Worm (Caenorhabditis elegans): ENCODE results near the gene nhr-166.

nhr-166 gene

ce11 chrII:3879945-3880344, at the start of gene nhr-166:
nhr-166 (plus strand) TSS chrII:3880245.
- TF ChIP-seq ces-1 (GFP tag; optimal IDR thresholded peaks at IDR 0.05) (no peak), mls-2 (tag; optimal IDR thresholded peaks at IDR 0.05) (no peak), cnd-1 (tag; optimal IDR thresholded peaks at IDR 0.05) (no peak), unc-62 (GFP tag; optimal IDR thresholded peaks at IDR 0.05) (no peak), snpc-4 (tag; optimal IDR thresholded peaks at IDR 0.05) (no peak), hlh-1 (tag; optimal IDR thresholded peaks at IDR 0.05) (no peak), nhr-237 (tag; optimal IDR thresholded peaks at IDR 0.05) (no peak), nhr-76 (tag; optimal IDR thresholded peaks at IDR 0.05) (no peak)

DNA sequence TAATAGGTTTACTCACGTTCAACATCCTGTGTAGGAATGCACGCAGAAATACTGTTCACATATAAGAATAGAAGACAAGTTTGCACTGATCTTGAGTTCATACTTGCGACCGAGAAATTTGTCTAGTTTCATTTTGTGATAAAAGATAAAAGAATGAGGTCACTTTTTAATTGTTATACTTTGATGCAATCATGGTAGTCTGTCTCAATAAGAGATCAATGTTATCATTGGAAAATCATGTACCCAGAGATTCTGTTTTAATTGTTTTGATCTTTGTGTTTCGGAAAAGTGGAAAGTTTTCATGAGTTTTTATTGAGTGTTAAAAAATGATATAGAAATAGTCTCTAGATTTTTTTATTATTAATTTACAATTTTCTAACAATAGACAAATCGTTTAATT, 47.7 kb upstream of the nhr-166 start, which contains the start of gene F54D10.9:
TSS of gene F54D10.9 (minus strand) at position 101 of the 400 bp plus-strand sequence.
- TF ChIP-seq unc-120 (tag; optimal IDR thresholded peaks at IDR 0.05; ENCODE audit: poor library complexity, severe bottlenecking) (no peak), bed-3 (GFP tag; optimal IDR thresholded peaks at IDR 0.05) (no peak), M03D4.4 (tag; optimal IDR thresholded peaks at IDR 0.05) (no peak), cnd-1 (tag; optimal IDR thresholded peaks at IDR 0.05) (no peak), zip-8 (tag; optimal IDR thresholded peaks at IDR 0.05) (no peak), lsy-2 (tag; optimal IDR thresholded peaks at IDR 0.05) (no peak), nhr-2 (tag; optimal IDR thresholded peaks at IDR 0.05) (no peak), tbx-8 (GFP tag; optimal IDR thresholded peaks at IDR 0.05) (no peak)

DNA sequence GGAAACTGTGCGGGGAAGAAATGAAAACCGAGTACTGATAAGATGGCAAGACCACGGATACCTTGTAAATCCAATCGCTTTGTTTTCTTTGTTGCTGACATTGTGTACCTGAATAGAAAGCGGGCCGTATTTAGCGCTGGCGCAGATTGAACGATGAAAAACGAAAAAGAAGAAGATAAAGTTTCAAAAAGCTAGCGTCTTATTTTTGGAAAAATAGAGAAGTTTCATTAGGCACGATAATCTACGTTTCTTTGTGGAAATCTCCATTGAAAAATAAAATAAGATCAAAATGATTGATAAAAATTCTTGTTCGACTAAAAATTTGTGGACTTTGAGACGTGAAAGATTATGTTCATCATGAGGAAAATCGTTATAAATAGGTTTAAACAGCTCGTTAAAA, 44.1 kb upstream of the nhr-166 start, which contains the start of gene oac-4:
TSS of gene oac-4 (minus strand) at position 101 of the 400 bp plus-strand sequence.
- TF ChIP-seq nhr-237 (tag; optimal IDR thresholded peaks at IDR 0.05) (no peak), tbx-8 (GFP tag; optimal IDR thresholded peaks at IDR 0.05) (no peak)

DNA sequence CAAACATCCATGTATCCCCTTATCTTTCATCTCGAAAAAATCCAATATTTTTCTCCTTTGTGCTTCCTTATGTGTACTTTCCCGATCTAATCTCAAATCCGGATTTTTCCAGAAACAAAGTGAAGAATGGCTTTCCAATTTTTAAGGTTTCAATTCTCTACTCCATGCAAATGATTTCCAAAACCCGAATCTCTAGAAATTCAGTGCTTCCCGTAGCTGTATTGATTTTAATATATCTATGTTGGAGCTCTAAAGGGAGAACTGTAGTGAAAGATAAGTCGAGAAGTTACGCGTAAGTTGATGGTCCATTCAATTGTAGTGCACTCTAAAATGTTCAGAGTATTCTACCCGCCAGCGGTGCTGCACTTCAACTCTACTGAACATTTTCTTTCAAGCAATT, 40.5 kb upstream of the nhr-166 start, which contains the start of gene C17A2.4:
TSS of gene C17A2.4 (plus strand) at position 301 of the 400 bp plus-strand sequence.
- TF ChIP-seq lin-13 (tag; optimal IDR thresholded peaks at IDR 0.05) (no peak), nhr-28 (tag; optimal IDR thresholded peaks at IDR 0.05) (no peak), lin-32 (GFP tag; optimal IDR thresholded peaks at IDR 0.05) (no peak), mab-5 (tag; optimal IDR thresholded peaks at IDR 0.05) (no peak), nhr-76 (tag; optimal IDR thresholded peaks at IDR 0.05) (no peak), nhr-237 (tag; optimal IDR thresholded peaks at IDR 0.05) (no peak), tbx-8 (GFP tag; optimal IDR thresholded peaks at IDR 0.05) (no peak), lsy-2 (tag; optimal IDR thresholded peaks at IDR 0.05) (no peak), M03D4.4 (tag; optimal IDR thresholded peaks at IDR 0.05) (no peak), bed-3 (GFP tag; optimal IDR thresholded peaks at IDR 0.05) (no peak), ces-1 (GFP tag; optimal IDR thresholded peaks at IDR 0.05) (no peak), drap-1 (GFP tag; optimal IDR thresholded peaks at IDR 0.05) (no peak), unc-120 (tag; optimal IDR thresholded peaks at IDR 0.05; ENCODE audit: poor library complexity, severe bottlenecking) (no peak), unc-39 (tag; optimal IDR thresholded peaks at IDR 0.05) (no peak), ceh-83 (GFP tag; optimal IDR thresholded peaks at IDR 0.05) (no peak), ztf-11 (tag; optimal IDR thresholded peaks at IDR 0.05) (no peak), blmp-1 (tag; optimal IDR thresholded peaks at IDR 0.05) (no peak), sptf-1 (tag; optimal IDR thresholded peaks at IDR 0.05) (no peak), flh-1 (GFP tag; optimal IDR thresholded peaks at IDR 0.05) (no peak)

ce11 chrII:3843305-3843704, 36.7 kb upstream of the nhr-166 start, which contains the start of the genes C17A2.7 and C17A2.3:
C17A2.7 (minus strand) TSS chrII:3843405.
C17A2.3 (plus strand) TSS chrII:3843609.
- peak; percentile 36 for TF ChIP-seq elt-1 (tag; optimal IDR thresholded peaks at IDR 0.05; ENCODE audit: borderline replicate concordance, insufficient read depth)
- no peak for TF ChIP-seq elt-3 (tag; optimal IDR thresholded peaks at IDR 0.05)

ce11 chrII:3846028-3846427, 34.0 kb upstream of the nhr-166 start, which contains the start of gene C17A2.2:
C17A2.2 (plus strand) TSS chrII:3846328.
- no peak for TF ChIP-seq ham-2 (GFP tag; optimal IDR thresholded peaks at IDR 0.05)
- no peak for TF ChIP-seq nhr-76 (tag; optimal IDR thresholded peaks at IDR 0.05)
- no peak for TF ChIP-seq ces-1 (GFP tag; optimal IDR thresholded peaks at IDR 0.05)
- TF ChIP-seq tbx-8 (GFP tag; optimal IDR thresholded peaks at IDR 0.05): no peak
- TF ChIP-seq mep-1 (tag; optimal IDR thresholded peaks at IDR 0.05): no peak
- no peak for TF ChIP-seq elt-3 (tag; optimal IDR thresholded peaks at IDR 0.05)
- no peak for TF ChIP-seq pha-4 (tag; optimal IDR thresholded peaks at IDR 0.05)
- TF ChIP-seq nhr-12 (tag; optimal IDR thresholded peaks at IDR 0.05): no peak
- no peak for TF ChIP-seq bed-3 (GFP tag; optimal IDR thresholded peaks at IDR 0.05)
- no peak for TF ChIP-seq nhr-2 (tag; optimal IDR thresholded peaks at IDR 0.05)
- no peak for TF ChIP-seq snpc-4 (tag; optimal IDR thresholded peaks at IDR 0.05)
- TF ChIP-seq M03D4.4 (tag; optimal IDR thresholded peaks at IDR 0.05): no peak
- no peak for TF ChIP-seq mab-5 (tag; optimal IDR thresholded peaks at IDR 0.05)
- TF ChIP-seq unc-39 (tag; optimal IDR thresholded peaks at IDR 0.05): no peak
- no peak for TF ChIP-seq flh-1 (GFP tag; optimal IDR thresholded peaks at IDR 0.05)
- TF ChIP-seq blmp-1 (tag; optimal IDR thresholded peaks at IDR 0.05): no peak
- TF ChIP-seq drap-1 (GFP tag; optimal IDR thresholded peaks at IDR 0.05): no peak

Data from whole organism, mixed stage, embryonic.